Worm (Caenorhabditis elegans): ENCODE data around the gene rig-1.
A peak's percentile ranks its signal among the peaks of the same experiment; 100 is the strongest.

The rig-1 gene

DNA sequence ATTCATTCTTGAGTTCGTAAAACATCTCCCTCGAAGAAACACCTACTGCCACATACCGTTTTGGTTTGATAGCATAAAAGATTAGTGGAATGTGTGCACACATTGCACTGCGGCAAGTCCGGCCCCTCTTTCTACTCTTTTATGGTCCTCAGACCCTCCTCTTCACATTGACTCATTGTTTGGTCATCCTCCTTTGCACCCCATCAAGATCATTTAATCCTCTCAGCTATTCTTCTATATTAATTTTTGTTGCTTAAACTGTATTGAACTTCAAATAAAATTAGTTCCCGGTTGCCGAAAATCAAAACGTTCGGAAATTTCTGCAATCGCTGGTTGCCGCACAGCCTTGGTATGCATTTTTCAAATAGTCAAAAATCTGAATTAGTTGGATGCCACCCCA lies at the start of gene rig-1:
rig-1 (plus strand) TSS at position 301 of the 400 bp plus-strand sequence.
- TF ChIP-seq crh-2 (tag; optimal IDR thresholded peaks at IDR 0.05): no peak
- no peak for TF ChIP-seq lsy-2 (tag; optimal IDR thresholded peaks at IDR 0.05)
- no peak for TF ChIP-seq ama-1 (optimal IDR thresholded peaks at IDR 0.05)
- no peak for TF ChIP-seq alr-1 (tag; optimal IDR thresholded peaks at IDR 0.05)
- no peak for TF ChIP-seq ZK546.5 (tag; optimal IDR thresholded peaks at IDR 0.05)
- TF ChIP-seq ceh-82 (tag; optimal IDR thresholded peaks at IDR 0.05): no peak
- TF ChIP-seq ztf-1 (GFP tag; conservative IDR thresholded peaks at IDR 0.05): no peak

DNA sequence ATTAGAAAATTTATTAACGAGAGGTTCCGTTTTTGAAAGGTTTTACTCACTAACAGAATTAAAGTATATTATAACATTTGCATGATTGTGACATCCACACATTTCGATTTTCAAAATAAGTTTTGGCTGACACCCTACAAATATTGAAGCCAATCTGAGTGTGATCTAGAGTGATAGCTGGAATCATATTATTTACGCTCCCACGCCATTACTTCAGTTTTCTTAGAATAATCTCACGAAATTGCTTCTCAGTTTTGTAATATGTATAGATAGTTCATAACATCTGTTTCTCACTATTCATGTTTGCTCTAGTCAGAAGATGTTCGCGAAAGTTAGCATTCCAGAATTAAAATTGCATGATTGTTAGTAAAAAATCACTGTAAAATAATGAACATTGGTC lies 48.1 kb upstream of the rig-1 start:
- TF ChIP-seq unc-62 (GFP tag; optimal IDR thresholded peaks at IDR 0.05): no peak
- TF ChIP-seq ceh-16 (tag; optimal IDR thresholded peaks at IDR 0.05): no peak
- no peak for TF ChIP-seq sma-9 (GFP tag; optimal IDR thresholded peaks at IDR 0.05)
- TF ChIP-seq sma-9 (tag; optimal IDR thresholded peaks at IDR 0.05): no peak
- TF ChIP-seq nhr-23 (tag; optimal IDR thresholded peaks at IDR 0.05): no peak
- no peak for TF ChIP-seq nhr-21 (tag; optimal IDR thresholded peaks at IDR 0.05)
- no peak for TF ChIP-seq lin-11 (tag; optimal IDR thresholded peaks at IDR 0.05)
- TF ChIP-seq Y55F3AM.14 (GFP tag; optimal IDR thresholded peaks at IDR 0.05): no peak
- TF ChIP-seq mdl-1 (tag; optimal IDR thresholded peaks at IDR 0.05): no peak

DNA sequence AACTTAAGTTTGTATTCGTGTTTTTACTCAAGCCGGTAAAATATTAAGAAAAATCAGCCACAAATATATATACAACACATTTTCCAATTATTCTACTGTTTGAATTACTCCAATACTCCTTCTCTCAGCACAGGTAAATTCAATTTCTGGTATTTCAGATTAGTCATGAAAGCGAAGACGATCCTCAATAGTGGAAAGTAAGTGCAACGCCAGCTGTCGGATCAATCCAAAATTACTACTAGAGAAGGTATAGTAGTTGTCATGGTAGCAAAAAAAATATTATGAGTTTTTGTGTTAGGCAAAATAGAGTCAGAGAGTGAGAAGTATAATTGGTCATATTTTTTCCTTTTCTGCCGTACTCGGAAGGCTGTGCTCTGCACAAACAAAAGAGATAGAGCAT lies 47.4 kb upstream of the rig-1 start, which contains the start of gene K01A12.2:
K01A12.2 (plus strand) TSS at position 301 of the 400 bp plus-strand sequence.
- no peak for TF ChIP-seq nhr-12 (tag; optimal IDR thresholded peaks at IDR 0.05)
- TF ChIP-seq ama-1 (optimal IDR thresholded peaks at IDR 0.05): no peak
- no peak for TF ChIP-seq zag-1 (tag; optimal IDR thresholded peaks at IDR 0.05)
- TF ChIP-seq nhr-25 (tag; optimal IDR thresholded peaks at IDR 0.05): no peak
- no peak for TF ChIP-seq lin-39 (tag; optimal IDR thresholded peaks at IDR 0.05)
- no peak for TF ChIP-seq C34F6.9 (tag; optimal IDR thresholded peaks at IDR 0.05)
- no peak for TF ChIP-seq F13H6.1 (tag; optimal IDR thresholded peaks at IDR 0.05)

DNA sequence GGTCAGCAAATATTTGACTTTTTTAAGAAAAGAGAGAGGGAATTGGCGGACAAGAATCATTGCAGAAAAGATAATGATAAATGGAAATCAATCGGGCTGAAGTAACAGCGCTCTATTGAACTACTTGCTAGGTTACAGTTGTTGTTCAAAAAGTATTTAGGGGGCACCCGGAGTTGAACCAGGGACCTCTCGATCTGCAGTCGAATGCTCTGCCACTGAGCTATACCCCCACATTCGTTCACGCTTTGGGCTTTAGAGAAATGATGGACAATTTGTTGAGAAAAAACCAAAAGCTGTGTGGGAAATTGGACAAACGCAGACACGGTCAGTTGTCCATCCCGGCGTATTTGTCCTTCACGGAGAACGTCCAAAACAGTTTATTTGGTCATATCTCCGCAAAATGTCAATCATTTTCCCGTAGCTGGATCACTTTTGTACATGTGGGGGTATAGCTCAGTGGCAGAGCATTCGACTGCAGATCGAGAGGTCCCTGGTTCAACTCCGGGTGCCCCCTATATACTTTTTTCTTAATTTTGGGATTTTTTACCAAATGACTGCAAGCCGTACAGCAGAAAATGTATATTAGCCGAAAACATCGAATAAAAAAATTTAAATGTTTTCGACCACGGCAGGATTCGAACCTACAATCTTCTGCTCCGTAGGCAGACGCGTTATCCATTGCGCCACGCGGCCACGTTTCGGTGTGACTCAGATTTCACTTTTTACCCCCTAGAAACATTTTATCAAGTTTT lies 36.4 kb upstream of the rig-1 start:
- no peak for TF ChIP-seq ZK546.5 (tag; optimal IDR thresholded peaks at IDR 0.05)
- peak; percentile 19 for TF ChIP-seq F13H6.1 (tag; optimal IDR thresholded peaks at IDR 0.05)
- TF ChIP-seq R02D3.7 (tag; optimal IDR thresholded peaks at IDR 0.05): no peak
- peak; percentile 26 for TF ChIP-seq unc-55 (GFP tag; optimal IDR thresholded peaks at IDR 0.05)
- TF ChIP-seq ceh-16 (tag; optimal IDR thresholded peaks at IDR 0.05): no peak
- TF ChIP-seq lin-11 (tag; optimal IDR thresholded peaks at IDR 0.05): no peak
- TF ChIP-seq nhr-21 (tag; optimal IDR thresholded peaks at IDR 0.05): peak; percentile 22
- peak; percentile 15 for TF ChIP-seq sma-9 (GFP tag; optimal IDR thresholded peaks at IDR 0.05)
- no peak for TF ChIP-seq sma-9 (tag; optimal IDR thresholded peaks at IDR 0.05)
- TF ChIP-seq fos-1 (tag; optimal IDR thresholded peaks at IDR 0.05): peak; percentile 24
- no peak for TF ChIP-seq ztf-1 (GFP tag; conservative IDR thresholded peaks at IDR 0.05)
- TF ChIP-seq nhr-77 (tag; optimal IDR thresholded peaks at IDR 0.05): no peak
- no peak for TF ChIP-seq skn-1 (tag; optimal IDR thresholded peaks at IDR 0.05)
- TF ChIP-seq zag-1 (tag; optimal IDR thresholded peaks at IDR 0.05): no peak
- TF ChIP-seq nhr-129 (tag; optimal IDR thresholded peaks at IDR 0.05): peak; percentile 24
- TF ChIP-seq mbf-1 (tag; optimal IDR thresholded peaks at IDR 0.05): no peak
- no peak for TF ChIP-seq ztf-4 (tag; optimal IDR thresholded peaks at IDR 0.05)
- no peak for TF ChIP-seq peb-1 (tag; optimal IDR thresholded peaks at IDR 0.05)
- TF ChIP-seq mdl-1 (tag; optimal IDR thresholded peaks at IDR 0.05): no peak
- TF ChIP-seq ceh-82 (tag; optimal IDR thresholded peaks at IDR 0.05): no peak
- no peak for TF ChIP-seq nhr-6 (tag; optimal IDR thresholded peaks at IDR 0.05)
- no peak for TF ChIP-seq gmeb-1 (tag; optimal IDR thresholded peaks at IDR 0.05)
- TF ChIP-seq sem-4 (tag; optimal IDR thresholded peaks at IDR 0.05): no peak
- no peak for TF ChIP-seq aly-2 (tag; optimal IDR thresholded peaks at IDR 0.05)
- peak; percentile 24 for TF ChIP-seq C34F6.9 (tag; optimal IDR thresholded peaks at IDR 0.05)

DNA sequence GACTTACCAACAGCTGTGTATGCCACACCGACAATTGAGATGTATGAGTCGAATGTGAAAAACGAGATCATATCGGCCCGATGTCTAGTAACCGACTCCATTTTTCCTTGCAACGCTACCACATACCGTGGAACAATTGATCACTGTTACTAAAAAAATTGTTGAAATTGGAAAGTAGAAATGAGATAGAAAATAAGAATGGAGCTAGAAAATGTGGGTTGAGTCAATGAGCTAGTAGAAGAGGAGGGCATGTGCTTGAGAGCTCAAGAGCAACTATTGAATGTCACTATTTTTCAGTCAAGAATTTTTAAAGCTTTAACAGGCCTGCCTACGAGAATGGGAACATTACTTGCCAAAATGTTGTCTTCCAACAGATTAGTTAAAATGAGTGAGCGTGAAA lies 35.3 kb upstream of the rig-1 start, which contains the start of gene K01A12.3:
K01A12.3 (minus strand) TSS at position 101 of the 400 bp plus-strand sequence.
- TF ChIP-seq ama-1 (optimal IDR thresholded peaks at IDR 0.05) (no peak), gmeb-1 (tag; optimal IDR thresholded peaks at IDR 0.05) (no peak), F13H6.1 (tag; optimal IDR thresholded peaks at IDR 0.05) (no peak), nhr-21 (tag; optimal IDR thresholded peaks at IDR 0.05) (no peak), nhr-77 (tag; optimal IDR thresholded peaks at IDR 0.05) (no peak), egl-27 (tag; optimal IDR thresholded peaks at IDR 0.05) (no peak), sem-4 (tag; optimal IDR thresholded peaks at IDR 0.05) (no peak), sma-9 (GFP tag; optimal IDR thresholded peaks at IDR 0.05) (no peak), sma-9 (tag; optimal IDR thresholded peaks at IDR 0.05) (no peak), ceh-82 (tag; optimal IDR thresholded peaks at IDR 0.05) (no peak), nhr-6 (tag; optimal IDR thresholded peaks at IDR 0.05) (no peak), alr-1 (tag; optimal IDR thresholded peaks at IDR 0.05) (no peak), elt-3 (tag; optimal IDR thresholded peaks at IDR 0.05) (no peak), peb-1 (tag; optimal IDR thresholded peaks at IDR 0.05) (no peak), C34F6.9 (tag; optimal IDR thresholded peaks at IDR 0.05) (no peak), skn-1 (tag; optimal IDR thresholded peaks at IDR 0.05) (no peak), nhr-23 (tag; optimal IDR thresholded peaks at IDR 0.05) (no peak)
